Fruit fly (Drosophila melanogaster) whole organism, embryonic: Measurements from ENCODE around the gene IntS9.

Source experiments
- Abd-B ChIP-seq: fragments of 200-800 bp; sonication (Bioruptor generic); optimal IDR thresholded peaks from 2 replicates; lab custom pipeline; 2018; ENCODE audit warnings: missing biosample characterization, mild to moderate bottlenecking, missing genetic modification characterization, moderate library complexity
- BtbVII ChIP-seq: fragments of 200-800 bp; sonication (Bioruptor generic); optimal IDR thresholded peaks from 3 replicates; lab custom pipeline; 2017; ENCODE audit warnings: missing biosample characterization, mild to moderate bottlenecking, missing genetic modification characterization
- CG10209 ChIP-seq: fragments of 200-800 bp; sonication (Bioruptor generic); optimal IDR thresholded peaks from 3 replicates; lab custom pipeline; 2017; ENCODE audit warnings: missing biosample characterization, mild to moderate bottlenecking, missing genetic modification characterization, missing genetic modification reagents
- CG11560 ChIP-seq: fragments of 200-800 bp; sonication (Bioruptor generic); IDR thresholded peaks from 3 replicates; pipeline ENCODE4 v1.3.6; 2022; ENCODE audit warnings: missing biosample characterization, missing genetic modification characterization
- CG13296 ChIP-seq: fragments of 200-800 bp; sonication (Bioruptor generic); optimal IDR thresholded peaks from 3 replicates; lab custom pipeline; 2018; ENCODE audit warnings: missing biosample characterization, mild to moderate bottlenecking, missing genetic modification characterization
- CG1529 ChIP-seq: fragments of 200-800 bp; sonication (Bioruptor generic); optimal IDR thresholded peaks from 3 replicates; lab custom pipeline; 2018; ENCODE audit warnings: missing biosample characterization, missing genetic modification characterization
- CG17186 ChIP-seq: fragments of 200-800 bp; sonication (Bioruptor generic); optimal IDR thresholded peaks from 3 replicates; lab custom pipeline; 2017; ENCODE audit warnings: missing biosample characterization, missing genetic modification reagents, missing genetic modification characterization
- CG2712 ChIP-seq: fragments of 200-800 bp; optimal IDR thresholded peaks from 3 replicates; lab custom pipeline; 2019; ENCODE audit warnings: missing biosample characterization, mild to moderate bottlenecking, missing genetic modification characterization, moderate library complexity
- CG32532 ChIP-seq: fragments of 200-800 bp; sonication (Bioruptor generic); IDR thresholded peaks from 2 replicates; pipeline ENCODE4 v1.3.6; 2022; ENCODE audit warnings: missing biosample characterization, missing genetic modification characterization
- CG3281 ChIP-seq: fragments of 200-800 bp; sonication (Bioruptor generic); optimal IDR thresholded peaks from 3 replicates; lab custom pipeline; 2017; ENCODE audit warnings: missing biosample characterization, mild to moderate bottlenecking, missing genetic modification characterization
- CG3995 ChIP-seq: fragments of 200-800 bp; sonication (Bioruptor generic); optimal IDR thresholded peaks from 3 replicates; lab custom pipeline; 2016; ENCODE audit warnings: missing biosample characterization, missing genetic modification characterization
- CG42726 ChIP-seq: fragments of 200-800 bp; sonication (Bioruptor generic); IDR thresholded peaks from 2 replicates; pipeline ENCODE4 v1.3.6; 2022; ENCODE audit warnings: missing biosample characterization, missing genetic modification characterization; ENCODE audit not compliant: partially characterized antibody
- CG4424 ChIP-seq: fragments of 200-800 bp; sonication (Bioruptor generic); optimal IDR thresholded peaks from 3 replicates; lab custom pipeline; 2016; ENCODE audit warnings: missing biosample characterization, missing genetic modification characterization
- CG4617 ChIP-seq: fragments of 200-800 bp; sonication (Bioruptor generic); optimal IDR thresholded peaks from 3 replicates; lab custom pipeline; 2016; ENCODE audit warnings: missing biosample characterization, missing genetic modification characterization, borderline replicate concordance
- CG5953 ChIP-seq: fragments of 200-800 bp; sonication (Bioruptor generic); IDR thresholded peaks from 2 replicates; pipeline ENCODE4 v1.3.6; 2022; ENCODE audit warnings: missing biosample characterization, missing genetic modification characterization
- CG6254 ChIP-seq: fragments of 200-800 bp; sonication (Bioruptor generic); optimal IDR thresholded peaks from 3 replicates; lab custom pipeline; 2017; ENCODE audit warnings: mild to moderate bottlenecking, missing biosample characterization, missing genetic modification reagents, missing genetic modification characterization
- CG6791 ChIP-seq: fragments of 200-800 bp; sonication (Bioruptor generic); IDR thresholded peaks from 3 replicates; pipeline ENCODE4 v1.3.6; 2022; ENCODE audit warnings: missing biosample characterization, missing genetic modification characterization; ENCODE audit not compliant: partially characterized antibody
- CG7987 ChIP-seq: fragments of 200-800 bp; sonication (Bioruptor generic); optimal IDR thresholded peaks from 2 replicates; lab custom pipeline; 2018; ENCODE audit warnings: missing biosample characterization, mild to moderate bottlenecking, missing genetic modification characterization, moderate library complexity
- CHES-1-like ChIP-seq: fragments of 200-800 bp; sonication (Bioruptor generic); optimal IDR thresholded peaks from 2 replicates; lab custom pipeline; 2016; ENCODE audit warnings: missing biosample characterization, missing genetic modification characterization
- CkIIα-i1 ChIP-seq: fragments of 200-800 bp; sonication (Bioruptor generic); IDR thresholded peaks from 2 replicates; pipeline ENCODE4 v1.3.6; 2022; ENCODE audit warnings: missing biosample characterization, missing genetic modification characterization
- CrebB ChIP-seq: fragments of 200-800 bp; sonication (Bioruptor generic); optimal IDR thresholded peaks from 3 replicates; lab custom pipeline; 2018; ENCODE audit warnings: missing biosample characterization, mild to moderate bottlenecking, missing genetic modification characterization
- D ChIP-seq, 2 experiments: fragments of 200-800 bp in 1 of 2; fragments of >200 bp in 1 of 2; sonication (Bioruptor generic) in 1 of 2; optimal IDR thresholded peaks; 2 replicates in 1 of 2; 3 replicates in 1 of 2; lab custom pipeline; 2017; ENCODE audit warnings: mild to moderate bottlenecking in 1 of 2, missing biosample characterization in 1 of 2, missing genetic modification characterization in 1 of 2, missing genetic modification reagents in 1 of 2
- Dip3 ChIP-seq: fragments of 200-800 bp; sonication (Bioruptor generic); optimal IDR thresholded peaks from 3 replicates; lab custom pipeline; 2016; ENCODE audit warnings: missing biosample characterization, missing genetic modification characterization
- Max ChIP-seq: fragments of 200-800 bp; sonication (Bioruptor generic); optimal IDR thresholded peaks from 2 replicates; lab custom pipeline; 2016; ENCODE audit warnings: missing biosample characterization, mild to moderate bottlenecking, missing genetic modification characterization
- Meics ChIP-seq: fragments of 200-800 bp; sonication (Bioruptor generic); optimal IDR thresholded peaks from 2 replicates; lab custom pipeline; 2017; ENCODE audit warnings: missing biosample characterization, mild to moderate bottlenecking, missing genetic modification characterization
- Nf-YB ChIP-seq: fragments of 200-800 bp; sonication (Bioruptor generic); optimal IDR thresholded peaks from 3 replicates; lab custom pipeline; 2019; ENCODE audit warnings: missing biosample characterization, mild to moderate bottlenecking, missing genetic modification characterization, moderate library complexity
- Ptx1 ChIP-seq: fragments of 200-800 bp; sonication (Bioruptor generic); IDR thresholded peaks from 2 replicates; pipeline ENCODE4 v1.3.6; 2022; ENCODE audit warnings: missing biosample characterization, missing genetic modification characterization
- Taf1 ChIP-seq: fragments of 200-800 bp; sonication (Bioruptor generic); IDR thresholded peaks from 2 replicates; pipeline ENCODE4 v1.3.6; 2022; ENCODE audit warnings: missing biosample characterization, missing genetic modification characterization
- YL-1 ChIP-seq: fragments of 200-800 bp; sonication (Bioruptor generic); optimal IDR thresholded peaks from 3 replicates; lab custom pipeline; 2017; ENCODE audit warnings: missing biosample characterization, mild to moderate bottlenecking, missing genetic modification characterization
- ac ChIP-seq: fragments of 200-800 bp; sonication (Bioruptor generic); optimal IDR thresholded peaks from 3 replicates; lab custom pipeline; 2017; ENCODE audit warnings: missing biosample characterization, mild to moderate bottlenecking, missing genetic modification characterization
- cas ChIP-seq: fragments of 200-800 bp; sonication (Bioruptor generic); IDR thresholded peaks from 2 replicates; pipeline ENCODE4 v1.3.6; 2022; ENCODE audit warnings: missing biosample characterization, missing genetic modification characterization
- dan ChIP-seq: fragments of 200-800 bp; sonication (Bioruptor generic); IDR thresholded peaks from 2 replicates; pipeline ENCODE4 v1.3.6; 2022; ENCODE audit warnings: missing biosample characterization, missing genetic modification characterization
- gsb-n ChIP-seq: fragments of 200-800 bp; sonication (Bioruptor generic); optimal IDR thresholded peaks from 3 replicates; lab custom pipeline; 2018; ENCODE audit warnings: missing biosample characterization, mild to moderate bottlenecking, missing genetic modification characterization
- mam ChIP-seq: fragments of 200-800 bp; sonication (Bioruptor generic); optimal IDR thresholded peaks from 3 replicates; lab custom pipeline; 2016; ENCODE audit warnings: missing biosample characterization, missing genetic modification characterization
- odd ChIP-seq: fragments of 200-800 bp; sonication (Bioruptor generic); optimal IDR thresholded peaks from 2 replicates; lab custom pipeline; 2017; ENCODE audit warnings: missing biosample characterization, mild to moderate bottlenecking, missing genetic modification characterization
- otp ChIP-seq: fragments of 200-800 bp; sonication (Bioruptor generic); IDR thresholded peaks from 3 replicates; pipeline ENCODE4, ENCODE4 v1.3.6; 2022; ENCODE audit warnings: missing biosample characterization, missing genetic modification characterization
- pan ChIP-seq, 4 experiments: fragments of >200 bp in 3 of 4; fragments of 200-800 bp in 1 of 4; sonication (Bioruptor generic) in 1 of 4; optimal IDR thresholded peaks in 3 of 4; IDR thresholded peaks in 1 of 4; 2 replicates each; pipeline versions ENCODE4 v1.3.6 to Lab custom; 2017 to 2022; ENCODE audit warnings: missing biosample characterization in 2 of 4, missing genetic modification characterization in 2 of 4, mixed read lengths in 1 of 4
- pfk ChIP-seq: fragments of 200-800 bp; sonication (Bioruptor generic); optimal IDR thresholded peaks from 2 replicates; lab custom pipeline; 2018; ENCODE audit warnings: missing biosample characterization, mild to moderate bottlenecking, missing genetic modification characterization, moderate library complexity
- phol ChIP-seq: fragments of 200-800 bp; sonication (Bioruptor generic); optimal IDR thresholded peaks from 3 replicates; lab custom pipeline; 2018; ENCODE audit warnings: missing biosample characterization, mild to moderate bottlenecking, missing genetic modification characterization, moderate library complexity
- prd ChIP-seq, 3 experiments: fragments of >200 bp in 2 of 3; fragments of 200-800 bp in 1 of 3; sonication (Bioruptor generic) in 1 of 3; optimal IDR thresholded peaks in 2 of 3; IDR thresholded peaks in 1 of 3; 2 replicates in 2 of 3; 3 replicates in 1 of 3; pipeline versions ENCODE4 v1.3.6 to Lab custom; 2017 to 2022; ENCODE audit warnings: missing biosample characterization in 1 of 3, missing genetic modification characterization in 1 of 3
- scrt ChIP-seq: fragments of 200-800 bp; sonication (Bioruptor generic); optimal IDR thresholded peaks from 2 replicates; lab custom pipeline; 2018; ENCODE audit warnings: missing biosample characterization, mild to moderate bottlenecking, missing genetic modification characterization, moderate library complexity
- slou ChIP-seq: fragments of 200-800 bp; sonication (Bioruptor generic); optimal IDR thresholded peaks from 3 replicates; lab custom pipeline; 2016; ENCODE audit warnings: missing biosample characterization, missing genetic modification characterization
- sug ChIP-seq: fragments of 200-800 bp; optimal IDR thresholded peaks from 2 replicates; lab custom pipeline; 2019; ENCODE audit warnings: missing biosample characterization, mild to moderate bottlenecking, missing genetic modification characterization, moderate library complexity
- tio ChIP-seq: fragments of 200-800 bp; sonication (Bioruptor generic); optimal IDR thresholded peaks from 2 replicates; lab custom pipeline; 2017; ENCODE audit warnings: missing biosample characterization, missing genetic modification characterization, inconsistent platforms
- tll ChIP-seq, 2 experiments: fragments of 200-800 bp in 1 of 2; fragments of >200 bp in 1 of 2; sonication (Bioruptor generic) in 1 of 2; optimal IDR thresholded peaks; 2 replicates each; lab custom pipeline; 2017 to 2019; ENCODE audit warnings: missing biosample characterization in 2 of 2, missing genetic modification characterization in 2 of 2, mild to moderate bottlenecking in 1 of 2, moderate library complexity in 1 of 2
- ttk ChIP-seq: fragments of 200-800 bp; sonication (Bioruptor generic); IDR thresholded peaks from 2 replicates; pipeline ENCODE4 v2.1.2; 2022; ENCODE audit warnings: missing biosample characterization, missing genetic modification characterization
- tup ChIP-seq: fragments of 200-800 bp; sonication (Bioruptor generic); optimal IDR thresholded peaks from 2 replicates; lab custom pipeline; 2016; ENCODE audit warnings: missing biosample characterization, mild to moderate bottlenecking, missing genetic modification characterization, moderate library complexity
- vvl ChIP-seq: fragments of 200-800 bp; sonication (Bioruptor generic); IDR thresholded peaks from 2 replicates; pipeline ENCODE4 v1.3.6; 2022; ENCODE audit warnings: missing biosample characterization, missing genetic modification characterization
- wdn ChIP-seq: fragments of 200-800 bp; sonication (Bioruptor generic); IDR thresholded peaks from 2 replicates; pipeline ENCODE4 v1.3.6; 2022; ENCODE audit warnings: missing biosample characterization, missing genetic modification characterization

Gene IntS9

dm6 chr3L:16054095-16054494, 51.3 kb downstream of the IntS9 start (continued):
- TF ChIP-seq CG42726 (GFP tag; lab: Robert Waterston, UW): no peak
- no peak for TF ChIP-seq pfk (GFP tag; lab: Kevin White, UChicago)
- TF ChIP-seq tio (GFP tag; lab: Kevin White, UChicago): peak; percentile 14
- no peak for TF ChIP-seq CG7987
- TF ChIP-seq odd (GFP tag; lab: Kevin White, UChicago): peak; percentile 10
- 0 out of 2 replicates have a peak, but pooled peaks have one; percentile 5 for TF ChIP-seq ttk (GFP tag; lab: Robert Waterston, UW)
- TF ChIP-seq scrt (GFP tag; lab: Kevin White, UChicago): no peak
- TF ChIP-seq CkIIα-i1 (GFP tag; lab: Robert Waterston, UW): no peak
- peak; percentile 68 for TF ChIP-seq CG2712 (tag; lab: Kevin White, UChicago)
- TF ChIP-seq Dip3 (GFP tag; lab: Kevin White, UChicago): no peak
- TF ChIP-seq CrebB (tag; lab: Kevin White, UChicago): no peak
- TF ChIP-seq CG13296 (GFP tag; lab: Kevin White, UChicago): no peak
- peak; percentile 13 for TF ChIP-seq Abd-B (GFP tag; lab: Kevin White, UChicago)
- TF ChIP-seq mam: no peak
- peak; percentile 50 for TF ChIP-seq CG4424 (GFP tag; lab: Kevin White, UChicago)
- no peak for TF ChIP-seq gsb-n (tag; lab: Kevin White, UChicago)
- TF ChIP-seq CG10209 (GFP tag; lab: Kevin White, UChicago): peak; percentile 13
- TF ChIP-seq pan (optimal IDR thresholded peaks at IDR 0.05; lab: Kevin White, UChicago): no peak
- peak in 1 of 2 experiments; percentile 71 for TF ChIP-seq pan (GFP tag; optimal IDR thresholded peaks at IDR 0.05 in 1 of 2, IDR thresholded peaks at IDR 0.05 in 1 of 2)
- no peak for TF ChIP-seq Nf-YB (GFP tag; lab: Kevin White, UChicago)
- TF ChIP-seq sug: peak; percentile 6
- peak; percentile 34 for TF ChIP-seq CG1529 (GFP tag; lab: Kevin White, UChicago)
- TF ChIP-seq Meics: peak; percentile 32
- TF ChIP-seq otp (GFP tag; lab: Robert Waterston, UW): peak; percentile 28; the same call in 1 of the 3 replicates
- TF ChIP-seq dan (GFP tag; lab: Robert Waterston, UW): no peak
- no peak for TF ChIP-seq CG11560
- no peak for TF ChIP-seq CG4617 (GFP tag; lab: Kevin White, UChicago)
- peak; percentile 25 for TF ChIP-seq CG6254 (GFP tag; lab: Kevin White, UChicago)
- no peak for TF ChIP-seq prd (optimal IDR thresholded peaks at IDR 0.05; lab: Kevin White, UChicago)
- peak; percentile 51 for TF ChIP-seq prd (GFP tag; IDR thresholded peaks at IDR 0.05; lab: Robert Waterston, UW)
- no peak for TF ChIP-seq YL-1 (GFP tag; lab: Kevin White, UChicago)
- no peak for TF ChIP-seq CHES-1-like (GFP tag; lab: Kevin White, UChicago)
- TF ChIP-seq CG6791 (GFP tag; lab: Robert Waterston, UW): no peak
- TF ChIP-seq phol (tag; lab: Kevin White, UChicago): peak; percentile 68
- no peak for TF ChIP-seq ac (GFP tag; lab: Kevin White, UChicago)
- TF ChIP-seq BtbVII (GFP tag; lab: Kevin White, UChicago): peak; percentile 45
- TF ChIP-seq wdn (GFP tag; lab: Robert Waterston, UW): no peak
- no peak for TF ChIP-seq slou
- no peak for TF ChIP-seq D (optimal IDR thresholded peaks at IDR 0.05; lab: Kevin White, UChicago)
- peak; percentile 43 for TF ChIP-seq D (GFP tag; optimal IDR thresholded peaks at IDR 0.05; lab: Kevin White, UChicago)
- no peak for TF ChIP-seq Max (GFP tag; lab: Kevin White, UChicago)
- TF ChIP-seq CG5953 (GFP tag; lab: Robert Waterston, UW): no peak
- no peak for TF ChIP-seq tup (GFP tag; lab: Kevin White, UChicago)
- TF ChIP-seq CG17186 (GFP tag; lab: Kevin White, UChicago): no peak
- TF ChIP-seq CG3281 (GFP tag; lab: Kevin White, UChicago): peak; percentile 49
- TF ChIP-seq Ptx1: peak; percentile 65
- peak; percentile 22; the same call in 1 of the 2 replicates for TF ChIP-seq vvl
- no peak for TF ChIP-seq tll (GFP tag; optimal IDR thresholded peaks at IDR 0.05; lab: Kevin White, UChicago)
- no peak for TF ChIP-seq CG3995 (GFP tag; lab: Kevin White, UChicago)
- TF ChIP-seq Taf1 (GFP tag; lab: Robert Waterston, UW): no peak
- no peak; the same call in none of the 2 replicates for TF ChIP-seq CG32532 (GFP tag; lab: Robert Waterston, UW)
- no peak for TF ChIP-seq cas (GFP tag; lab: Robert Waterston, UW)
